Worm (Caenorhabditis elegans): ENCODE data around the gene ZK1086.2.

Gene ZK1086.2

ce11 chrX:13803246-13803645, 9.8 kb upstream of the ZK1086.2 start:
- no peak for TF ChIP-seq mef-2 (tag; optimal IDR thresholded peaks at IDR 0.05)
- no peak for TF ChIP-seq ztf-4 (tag; optimal IDR thresholded peaks at IDR 0.05)
- TF ChIP-seq mab-9 (GFP tag; IDR thresholded peaks at IDR 0.05) = no peak
- TF ChIP-seq zip-4 (GFP tag; optimal IDR thresholded peaks at IDR 0.05) = no peak
- peak in 1 of 2 experiments; percentile 41 for TF ChIP-seq lin-35 (GFP tag; optimal IDR thresholded peaks at IDR 0.05)
- TF ChIP-seq efl-1 (optimal IDR thresholded peaks at IDR 0.05) = no peak
- TF ChIP-seq efl-1 (GFP tag; optimal IDR thresholded peaks at IDR 0.05 in 1 of 2) = peak in 1 of 2 experiments; percentile 84
- peak; percentile 24 for TF ChIP-seq nhr-90 (tag; optimal IDR thresholded peaks at IDR 0.05; ENCODE audit: poor library complexity)
- TF ChIP-seq nhr-71 (tag; optimal IDR thresholded peaks at IDR 0.05) = peak; percentile 29
- TF ChIP-seq pqm-1 (tag; optimal IDR thresholded peaks at IDR 0.05) = no peak
- peak; percentile 93 for TF ChIP-seq elt-2 (tag; optimal IDR thresholded peaks at IDR 0.05)
- no peak for TF ChIP-seq ceh-8 (GFP tag; optimal IDR thresholded peaks at IDR 0.05)
- TF ChIP-seq nhr-20 (tag; optimal IDR thresholded peaks at IDR 0.05) = peak; percentile 37
- no peak for TF ChIP-seq nhr-85 (tag)

ce11 chrX:13790532-13790931, 2.9 kb downstream of the ZK1086.2 start, which contains the start of gene ZK1086.3:
TSS of gene ZK1086.3 (plus strand) at chrX:13790832.
- no peak for TF ChIP-seq rnt-1 (tag; optimal IDR thresholded peaks at IDR 0.05)
- no peak for TF ChIP-seq ceh-63 (GFP tag; optimal IDR thresholded peaks at IDR 0.05)
- no peak for TF ChIP-seq efl-1 (optimal IDR thresholded peaks at IDR 0.05)
- TF ChIP-seq efl-1 (GFP tag; optimal IDR thresholded peaks at IDR 0.05 in 1 of 2) = no peak
- no peak for TF ChIP-seq fkh-8 (tag; optimal IDR thresholded peaks at IDR 0.05)
- no peak for TF ChIP-seq unc-86 (tag; optimal IDR thresholded peaks at IDR 0.05)
- no peak for TF ChIP-seq mef-2 (tag; optimal IDR thresholded peaks at IDR 0.05)
- no peak for TF ChIP-seq unc-62 (GFP tag; optimal IDR thresholded peaks at IDR 0.05)
- no peak for TF ChIP-seq sox-4 (tag; optimal IDR thresholded peaks at IDR 0.05)
- TF ChIP-seq egl-13 (tag; optimal IDR thresholded peaks at IDR 0.05) = no peak
- no peak for TF ChIP-seq nhr-77 (tag; optimal IDR thresholded peaks at IDR 0.05)
- no peak for TF ChIP-seq nhr-237 (tag; optimal IDR thresholded peaks at IDR 0.05)
- no peak for TF ChIP-seq ceh-8 (GFP tag; optimal IDR thresholded peaks at IDR 0.05)
- TF ChIP-seq hlh-17 (GFP tag; optimal IDR thresholded peaks at IDR 0.05; ENCODE audit: borderline replicate concordance) = no peak

ce11 chrX:13785268-13785667, 8.2 kb downstream of the ZK1086.2 start, which contains the start of gene F55F3.4:
TSS of gene F55F3.4 (plus strand) at chrX:13785568.
- TF ChIP-seq fkh-4 (tag; optimal IDR thresholded peaks at IDR 0.05; ENCODE audit: borderline replicate concordance) = no peak

ce11 chrX:13782074-13782462, 11.4 kb downstream of the ZK1086.2 start:
- TF ChIP-seq sptf-1 (tag; optimal IDR thresholded peaks at IDR 0.05) = no peak
- TF ChIP-seq efl-1 (optimal IDR thresholded peaks at IDR 0.05) = no peak
- peak in 1 of 2 experiments; percentile 89 for TF ChIP-seq efl-1 (GFP tag; optimal IDR thresholded peaks at IDR 0.05 in 1 of 2)
- TF ChIP-seq ceh-90 (tag; optimal IDR thresholded peaks at IDR 0.05) = no peak
- peak; percentile 43 for TF ChIP-seq nhr-20 (tag; optimal IDR thresholded peaks at IDR 0.05)
- peak; percentile 38 for TF ChIP-seq elt-2 (tag; optimal IDR thresholded peaks at IDR 0.05)
- peak; percentile 37 for TF ChIP-seq rnt-1 (tag; optimal IDR thresholded peaks at IDR 0.05)
- TF ChIP-seq hpl-2 (GFP tag; optimal IDR thresholded peaks at IDR 0.05) = no peak
- TF ChIP-seq nhr-90 (tag; optimal IDR thresholded peaks at IDR 0.05; ENCODE audit: poor library complexity) = peak; percentile 50
- peak in 1 of 2 experiments; percentile 23 for TF ChIP-seq lin-35 (GFP tag; optimal IDR thresholded peaks at IDR 0.05)
- TF ChIP-seq nhr-19 (GFP tag; conservative IDR thresholded peaks at IDR 0.05) = peak; percentile 42
- TF ChIP-seq elt-3 (tag; optimal IDR thresholded peaks at IDR 0.05) = peak in 1 of 6 experiments; percentile 30
- no peak for TF ChIP-seq zip-4 (GFP tag; optimal IDR thresholded peaks at IDR 0.05)
- peak; percentile 15 for TF ChIP-seq nhr-71 (tag; optimal IDR thresholded peaks at IDR 0.05)

- TF ChIP-seq elt-3 (tag; optimal IDR thresholded peaks at IDR 0.05) = peak in 2 of 6 experiments; percentile 21 to 46
- TF ChIP-seq hlh-4 (tag; optimal IDR thresholded peaks at IDR 0.05) = no peak
- TF ChIP-seq nhr-85 (tag) = peak; percentile 84
- no peak for TF ChIP-seq vab-15 (tag; optimal IDR thresholded peaks at IDR 0.05)
- TF ChIP-seq blmp-1 (tag; optimal IDR thresholded peaks at IDR 0.05) = peak; percentile 13
- no peak for TF ChIP-seq nhr-11 (tag; optimal IDR thresholded peaks at IDR 0.05)
- TF ChIP-seq tbx-2 (tag; optimal IDR thresholded peaks at IDR 0.05) = peak; percentile 32
- peak; percentile 58 for TF ChIP-seq dsc-1 (tag; optimal IDR thresholded peaks at IDR 0.05)
- no peak for TF ChIP-seq mdl-1 (tag; optimal IDR thresholded peaks at IDR 0.05)
- TF ChIP-seq snu-23 (GFP tag; optimal IDR thresholded peaks at IDR 0.05) = peak; percentile 76
- peak; percentile 34 for TF ChIP-seq lir-3 (tag; optimal IDR thresholded peaks at IDR 0.05; ENCODE audit: poor library complexity)
- peak; percentile 58 for TF ChIP-seq rnt-1 (tag; optimal IDR thresholded peaks at IDR 0.05)
- TF ChIP-seq ama-1 (optimal IDR thresholded peaks at IDR 0.05) = no peak
- TF ChIP-seq nhr-71 (tag; optimal IDR thresholded peaks at IDR 0.05) = peak; percentile 64
- TF ChIP-seq nhr-19 (GFP tag; conservative IDR thresholded peaks at IDR 0.05) = peak; percentile 68
- no peak for TF ChIP-seq jun-1 (tag; optimal IDR thresholded peaks at IDR 0.05)
- TF ChIP-seq nhr-20 (tag; optimal IDR thresholded peaks at IDR 0.05) = peak; percentile 69
- peak; percentile 19 for TF ChIP-seq sup-37 (GFP tag; optimal IDR thresholded peaks at IDR 0.05)
- peak; percentile 32 for TF ChIP-seq lin-14 (GFP tag; optimal IDR thresholded peaks at IDR 0.05)
Observed at ce11 chrX:13781445-13782073, 11.9 kb downstream of the ZK1086.2 start.

Measured in whole organism, L1 larva.